Worm (Caenorhabditis elegans) whole organism, mixed stage, embryonic: ENCODE measurements around the gene mca-1.

ENCODE experiments used
- elt-1 ChIP-seq: sonication (generic microtip); optimal IDR thresholded peaks from 2 replicates; lab custom pipeline; 2017; ENCODE audit warnings: missing genetic modification characterization, mild to moderate bottlenecking, missing compliant biosample characterization, antibody characterized with exemption, moderate library complexity, borderline replicate concordance; ENCODE audit not compliant: insufficient read depth
- elt-3 ChIP-seq: fragments of 150-350 bp; optimal IDR thresholded peaks from 2 replicates; lab custom pipeline; 2014; ENCODE audit warnings: missing biosample characterization, missing genetic modification characterization
- nhr-76 ChIP-seq: sonication (generic microtip); optimal IDR thresholded peaks from 2 replicates; lab custom pipeline; 2017; ENCODE audit warnings: missing biosample characterization, missing genetic modification characterization
- pha-4 ChIP-seq: fragments of 150-350 bp; optimal IDR thresholded peaks from 2 replicates; lab custom pipeline; 2018; ENCODE audit warnings: missing biosample characterization, missing genetic modification reagents, missing genetic modification characterization
- snpc-4 ChIP-seq: fragments of 150-350 bp; optimal IDR thresholded peaks from 2 replicates; lab custom pipeline; 2014; ENCODE audit warnings: missing biosample characterization, missing genetic modification characterization
- sptf-1 ChIP-seq: sonication (generic microtip); optimal IDR thresholded peaks from 2 replicates; lab custom pipeline; 2017; ENCODE audit warnings: mild to moderate bottlenecking, missing genetic modification characterization, moderate library complexity, missing compliant biosample characterization
- unc-39 ChIP-seq: fragments of 150-350 bp; optimal IDR thresholded peaks from 2 replicates; lab custom pipeline; 2014; ENCODE audit warnings: missing biosample characterization, missing genetic modification characterization

DNA sequence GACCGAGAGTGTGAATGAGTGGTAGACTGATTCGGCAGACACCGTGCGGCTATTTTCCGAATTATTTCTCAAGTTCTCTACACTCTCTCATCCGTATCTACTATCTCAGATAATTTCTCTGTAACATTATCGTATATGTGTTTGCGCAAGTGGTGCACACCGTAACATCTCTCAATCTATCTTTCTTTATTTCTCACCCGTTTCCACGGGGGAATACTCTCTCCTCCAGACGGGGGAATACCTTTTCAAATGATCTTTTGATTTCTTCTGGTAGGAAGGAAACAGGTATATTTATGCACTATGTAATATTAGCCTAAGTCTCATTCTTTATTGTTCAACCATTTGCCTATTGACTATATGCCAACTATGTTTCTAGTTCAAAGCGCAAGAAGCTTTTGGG lies 32.3 kb upstream of the mca-1 start:
- peak; percentile 50 for TF ChIP-seq pha-4
- no peak for TF ChIP-seq sptf-1 (tag; lab: Kevin White, UChicago)
- TF ChIP-seq nhr-76 (tag; lab: Kevin White, UChicago), result no peak
- no peak for TF ChIP-seq unc-39 (tag; lab: Kevin White, UChicago)
- no peak for TF ChIP-seq snpc-4 (tag; lab: Kevin White, UChicago)
- peak; percentile 78 for TF ChIP-seq elt-1
- TF ChIP-seq elt-3, result peak; percentile 4
